Worm (Caenorhabditis elegans) whole organism, L1 larva: Measurements from ENCODE around the gene W01C9.2.

Experiments used
- alr-1 ChIP-seq: fragments of 200-800 bp; sonication (Bioruptor generic); optimal IDR thresholded peaks from 2 replicates; lab custom pipeline; 2018; ENCODE audit warnings: borderline replicate concordance, mild to moderate bottlenecking, missing genetic modification characterization, missing compliant biosample characterization
- ama-1 ChIP-seq: fragments of 150-350 bp; optimal IDR thresholded peaks from 2 replicates; lab custom pipeline; 2014
- blmp-1 ChIP-seq: fragments of 150-350 bp; optimal IDR thresholded peaks from 2 replicates; lab custom pipeline; 2014; ENCODE audit warnings: missing biosample characterization, missing genetic modification characterization
- fos-1 ChIP-seq: fragments of 150-350 bp; optimal IDR thresholded peaks from 2 replicates; lab custom pipeline; 2014; ENCODE audit warnings: missing biosample characterization, missing genetic modification characterization
- mab-9 ChIP-seq: fragments of 200-800 bp; sonication (Bioruptor generic); IDR thresholded peaks from 2 replicates; pipeline ENCODE4 v1.3.6; 2022; ENCODE audit warnings: missing genetic modification reagents, missing genetic modification characterization, missing compliant biosample characterization
- nhr-237 ChIP-seq: fragments of 150-350 bp; optimal IDR thresholded peaks from 2 replicates; lab custom pipeline; 2014; ENCODE audit warnings: missing biosample characterization, missing genetic modification characterization
- skn-1 ChIP-seq: fragments of 150-350 bp; optimal IDR thresholded peaks from 2 replicates; lab custom pipeline; 2014; ENCODE audit warnings: missing biosample characterization, missing genetic modification characterization
- snpc-4 ChIP-seq: fragments of 150-350 bp; optimal IDR thresholded peaks from 2 replicates; lab custom pipeline; 2014; ENCODE audit warnings: missing biosample characterization, missing genetic modification characterization
- sptf-1 ChIP-seq: fragments of 150-350 bp; optimal IDR thresholded peaks from 2 replicates; lab custom pipeline; 2014; ENCODE audit warnings: missing biosample characterization, missing genetic modification characterization
- zag-1 ChIP-seq: fragments of 150-350 bp; optimal IDR thresholded peaks from 2 replicates; lab custom pipeline; 2014; ENCODE audit warnings: missing biosample characterization, missing genetic modification characterization
- ztf-4 ChIP-seq: fragments of 150-350 bp; optimal IDR thresholded peaks from 2 replicates; lab custom pipeline; 2014; ENCODE audit warnings: missing biosample characterization, missing genetic modification characterization

ce11 chrII:8529176-8529698 is 6.9 kb upstream of the W01C9.2 start:
- TF ChIP-seq blmp-1 (tag; lab: Kevin White, UChicago) = peak; percentile 75
- no peak for TF ChIP-seq ztf-4 (tag; lab: Kevin White, UChicago)
- TF ChIP-seq skn-1 = no peak
- TF ChIP-seq nhr-237 = no peak
- no peak for TF ChIP-seq snpc-4 (tag; lab: Kevin White, UChicago)
- no peak for TF ChIP-seq mab-9 (GFP tag; lab: Robert Waterston, UW)
- TF ChIP-seq fos-1 (tag; lab: Kevin White, UChicago) = no peak
- no peak for TF ChIP-seq alr-1
- no peak for TF ChIP-seq zag-1 (tag; lab: Kevin White, UChicago)
- no peak for TF ChIP-seq ama-1
- TF ChIP-seq sptf-1 = no peak
